Fruit fly (Drosophila melanogaster): ENCODE results near the gene Argp.

DNA sequence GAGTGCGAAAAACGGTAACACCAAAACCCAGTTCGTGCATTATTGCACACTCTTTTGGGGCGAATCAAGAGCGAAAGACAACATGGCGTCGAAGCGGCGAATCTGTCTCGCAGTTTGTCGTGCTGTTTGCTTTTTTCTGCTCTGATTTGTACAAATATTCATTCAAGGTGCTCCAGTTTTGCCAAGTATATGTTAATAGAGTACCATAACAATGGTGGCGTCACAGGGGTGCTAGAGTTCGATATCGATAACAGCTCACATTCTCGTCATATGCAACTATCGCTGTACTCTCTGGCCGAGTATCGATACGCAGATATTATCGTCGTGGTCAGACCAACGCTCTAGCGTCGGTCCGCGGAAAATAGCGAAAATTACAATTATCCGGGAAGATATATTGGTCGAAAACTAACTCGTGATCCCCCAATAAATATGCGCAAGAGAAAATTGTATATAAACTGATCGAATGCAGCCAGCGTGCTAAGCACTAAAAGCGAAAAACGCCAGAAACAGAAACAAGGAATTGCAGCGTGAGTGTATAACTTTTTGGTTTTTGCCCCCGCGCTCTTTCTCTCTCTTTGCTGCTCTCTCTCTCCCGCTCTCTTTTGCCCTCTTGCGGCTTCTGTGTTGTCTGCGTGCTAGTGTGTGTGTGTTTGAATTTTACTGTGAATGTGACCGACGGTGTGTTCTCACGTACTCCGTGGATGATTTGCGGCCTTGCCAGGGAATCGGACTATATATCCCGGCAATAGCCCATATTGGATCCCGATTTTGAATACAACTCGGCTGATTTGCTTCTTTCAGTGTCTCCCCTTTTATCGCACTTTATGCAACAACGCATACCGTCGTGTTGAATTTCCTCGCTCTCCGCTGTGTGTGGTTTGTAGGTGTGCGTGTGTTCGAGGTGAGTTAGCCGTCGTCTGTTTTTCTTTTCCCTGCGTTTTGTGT lies 25.8 kb downstream of the Argp start, which contains the start of gene flfl:
- TF ChIP-seq lola (GFP tag; optimal IDR thresholded peaks at IDR 0.05) = peak; percentile 50
- no peak for TF ChIP-seq psq (GFP tag; optimal IDR thresholded peaks at IDR 0.05)
- TF ChIP-seq N (GFP tag; optimal IDR thresholded peaks at IDR 0.05) = peak; percentile 34
- no peak for TF ChIP-seq br (GFP tag; optimal IDR thresholded peaks at IDR 0.05)
- TF ChIP-seq h (GFP tag; optimal IDR thresholded peaks at IDR 0.05) = no peak
- no peak for TF ChIP-seq CG32264 (GFP tag; optimal IDR thresholded peaks at IDR 0.05)
- no peak for TF ChIP-seq tai (GFP tag; optimal IDR thresholded peaks at IDR 0.05)
- no peak for TF ChIP-seq sv (GFP tag; optimal IDR thresholded peaks at IDR 0.05)
- peak; percentile 46 for TF ChIP-seq Myc (optimal IDR thresholded peaks at IDR 0.05)
- no peak for TF ChIP-seq usp (GFP tag; optimal IDR thresholded peaks at IDR 0.05)
- TF ChIP-seq Mio (GFP tag; optimal IDR thresholded peaks at IDR 0.05) = no peak
- peak; percentile 77 to 95 for TF ChIP-seq dl (GFP tag; optimal IDR thresholded peaks at IDR 0.05; ENCODE audit: insufficient read depth in 1 of 2, partially characterized antibody in 2 of 2)
- no peak for TF ChIP-seq CrebA (GFP tag; optimal IDR thresholded peaks at IDR 0.05; ENCODE audit: borderline replicate concordance)
- peak; percentile 97 for TF ChIP-seq Dif (GFP tag; optimal IDR thresholded peaks at IDR 0.05; ENCODE audit: partially characterized antibody)

Measured in whole organism, wandering third instar larva.